Worm (Caenorhabditis elegans) whole organism, L1 larva: Measurements from ENCODE around the gene chil-14.

Experiments used
- ama-1 ChIP-seq: fragments of 150-350 bp; optimal IDR thresholded peaks from 2 replicates; lab custom pipeline; 2014
- lin-13 ChIP-seq: fragments of 150-350 bp; optimal IDR thresholded peaks from 2 replicates; lab custom pipeline; 2014; ENCODE audit warnings: missing biosample characterization, missing genetic modification reagents, missing genetic modification characterization
- lin-39 ChIP-seq: fragments of 150-350 bp; optimal IDR thresholded peaks from 2 replicates; lab custom pipeline; 2014; ENCODE audit warnings: missing biosample characterization, missing genetic modification reagents, missing genetic modification characterization
- nhr-11 ChIP-seq: fragments of 150-350 bp; optimal IDR thresholded peaks from 2 replicates; lab custom pipeline; 2014; ENCODE audit warnings: missing biosample characterization, missing genetic modification characterization
- snpc-4 ChIP-seq: fragments of 150-350 bp; optimal IDR thresholded peaks from 2 replicates; lab custom pipeline; 2014; ENCODE audit warnings: missing biosample characterization, missing genetic modification characterization
- sox-4 ChIP-seq: sonication (generic microtip); optimal IDR thresholded peaks from 2 replicates; lab custom pipeline; 2016; ENCODE audit warnings: missing genetic modification characterization, missing compliant biosample characterization
- ztf-11 ChIP-seq, 2 experiments: sonication (generic microtip); optimal IDR thresholded peaks; 2 replicates each; lab custom pipeline; 2016 to 2017; ENCODE audit warnings: missing genetic modification characterization in 2 of 2, missing biosample characterization in 1 of 2, missing compliant biosample characterization in 1 of 2
- ztf-4 ChIP-seq: fragments of 150-350 bp; optimal IDR thresholded peaks from 2 replicates; lab custom pipeline; 2014; ENCODE audit warnings: missing biosample characterization, missing genetic modification characterization

- no peak for TF ChIP-seq lin-13
- no peak for TF ChIP-seq snpc-4
- TF ChIP-seq lin-39 (tag; lab: Kevin White, UChicago): no peak
- no peak for TF ChIP-seq sox-4 (tag; lab: Kevin White, UChicago)
- no peak for TF ChIP-seq ama-1 (lab: Kevin White, UChicago)
- no peak for TF ChIP-seq nhr-11 (tag; lab: Kevin White, UChicago)
- TF ChIP-seq ztf-4 (tag; lab: Kevin White, UChicago): no peak
- no peak for TF ChIP-seq ztf-11 (tag; optimal IDR thresholded peaks at IDR 0.05; lab: Kevin White, UChicago)
Measured at ce11 chrV:1447079-1447478, 7.8 kb upstream of the chil-14 start, which contains the start of gene cnc-4.
